Worm (Caenorhabditis elegans): ENCODE results near the gene leo-1.
"Not testable (repeated sequence)": the region's sequence is repeated elsewhere in the genome, so short reads cannot be mapped to it uniquely, and the experiment has no call there.

- not testable (repeated sequence) for TF ChIP-seq ama-1 (optimal IDR thresholded peaks at IDR 0.05); elt-3 (tag; optimal IDR thresholded peaks at IDR 0.05); nhr-11 (tag; optimal IDR thresholded peaks at IDR 0.05); ztf-4 (tag; optimal IDR thresholded peaks at IDR 0.05); aly-2 (tag; optimal IDR thresholded peaks at IDR 0.05); fkh-10 (GFP tag; optimal IDR thresholded peaks at IDR 0.05); fkh-2 (tag; optimal IDR thresholded peaks at IDR 0.05); nhr-76 (tag; optimal IDR thresholded peaks at IDR 0.05); nhr-28 (tag; optimal IDR thresholded peaks at IDR 0.05); tbx-2 (tag; optimal IDR thresholded peaks at IDR 0.05); unc-62 (GFP tag; optimal IDR thresholded peaks at IDR 0.05)
Observed at ce11 chrIV:11324741-11325140, 4.4 kb downstream of the leo-1 start, which contains the start of gene his-48.
